Worm (Caenorhabditis elegans): ENCODE data around the gene bath-9.

The bath-9 gene

DNA sequence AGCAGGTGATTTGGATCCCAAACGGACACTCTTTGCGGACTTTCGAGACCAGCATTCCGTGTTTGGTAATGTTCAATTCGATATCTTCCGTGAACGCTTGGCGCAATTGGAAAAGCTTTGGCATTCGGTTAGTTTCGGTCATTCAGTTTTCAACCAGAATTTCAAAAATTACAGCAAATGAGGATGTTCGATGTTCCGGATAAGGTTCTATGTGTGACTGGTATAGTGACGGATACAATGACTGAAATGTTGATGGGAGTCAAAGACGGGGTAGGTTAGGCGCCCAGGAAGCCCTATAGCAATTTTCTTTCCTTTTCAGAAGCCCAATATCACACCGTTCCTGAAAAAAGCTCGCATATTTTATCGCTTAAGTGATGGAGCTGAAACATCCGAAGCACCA lies 6.2 kb downstream of the bath-9 start:
- no peak for TF ChIP-seq ttx-3 (tag; optimal IDR thresholded peaks at IDR 0.05)
- TF ChIP-seq madf-2 (tag; optimal IDR thresholded peaks at IDR 0.05), result no peak
- no peak for TF ChIP-seq nhr-11 (tag; optimal IDR thresholded peaks at IDR 0.05)
- TF ChIP-seq dve-1 (tag; optimal IDR thresholded peaks at IDR 0.05), result no peak
- TF ChIP-seq pha-2 (tag; optimal IDR thresholded peaks at IDR 0.05), result no peak
- no peak for TF ChIP-seq hlh-15 (tag; optimal IDR thresholded peaks at IDR 0.05)

- no peak for TF ChIP-seq ceh-18 (tag; optimal IDR thresholded peaks at IDR 0.05)
- no peak for TF ChIP-seq fkh-6 (tag; optimal IDR thresholded peaks at IDR 0.05)
- TF ChIP-seq rnt-1 (tag; optimal IDR thresholded peaks at IDR 0.05), result no peak
- no peak for TF ChIP-seq syd-9 (tag; optimal IDR thresholded peaks at IDR 0.05)
- no peak for TF ChIP-seq fkh-10 (GFP tag; optimal IDR thresholded peaks at IDR 0.05)
- no peak for TF ChIP-seq ceh-24 (tag; optimal IDR thresholded peaks at IDR 0.05)
- no peak for TF ChIP-seq hlh-13 (GFP tag; optimal IDR thresholded peaks at IDR 0.05)
- no peak for TF ChIP-seq nhr-232 (tag; optimal IDR thresholded peaks at IDR 0.05)
- TF ChIP-seq ceh-14 (tag; optimal IDR thresholded peaks at IDR 0.05), result no peak
- no peak for TF ChIP-seq ztf-16 (tag; optimal IDR thresholded peaks at IDR 0.05)
- no peak for TF ChIP-seq mec-3 (tag; optimal IDR thresholded peaks at IDR 0.05; ENCODE audit: borderline replicate concordance)
- TF ChIP-seq fax-1 (tag; optimal IDR thresholded peaks at IDR 0.05), result no peak
- TF ChIP-seq nhr-11 (tag; optimal IDR thresholded peaks at IDR 0.05), result no peak
- no peak for TF ChIP-seq pqm-1 (tag; optimal IDR thresholded peaks at IDR 0.05)
- no peak for TF ChIP-seq pha-4 (tag; optimal IDR thresholded peaks at IDR 0.05)
- no peak for TF ChIP-seq pax-1 (tag; optimal IDR thresholded peaks at IDR 0.05)
- TF ChIP-seq nfya-1 (tag; optimal IDR thresholded peaks at IDR 0.05), result no peak
Measured at ce11 chrII:3385736-3386135, 8.8 kb downstream of the bath-9 start, which contains the start of gene T06D4.2. Gene T06D4.2 (minus strand): TSS chrII:3385905.

DNA sequence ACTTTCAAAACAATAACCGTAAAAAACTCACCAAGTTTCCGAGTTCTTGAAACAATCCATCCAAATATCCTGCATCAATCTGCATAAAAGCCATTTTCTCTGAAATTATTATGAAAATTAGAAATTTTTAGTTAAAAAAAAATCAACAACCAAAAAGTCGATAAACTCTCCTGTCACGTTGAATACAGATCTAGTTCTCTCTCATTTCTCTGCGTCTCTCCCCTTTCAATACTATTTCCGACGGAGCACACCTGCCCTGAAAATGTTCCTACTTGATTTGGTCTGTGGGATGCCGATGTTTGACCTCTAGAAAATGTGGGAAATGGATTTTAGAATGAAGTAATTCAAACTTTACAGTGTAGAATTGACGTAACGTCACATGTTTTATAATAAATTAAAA lies 10.6 kb downstream of the bath-9 start, which contains the start of gene T06D4.6:
Gene T06D4.6 (minus strand): TSS at position 101 of the 400 bp plus-strand sequence.
- TF ChIP-seq hlh-30 (tag; optimal IDR thresholded peaks at IDR 0.05; ENCODE audit: insufficient read depth) (no peak), ceh-34 (tag; optimal IDR thresholded peaks at IDR 0.05) (no peak), syd-9 (tag; optimal IDR thresholded peaks at IDR 0.05) (no peak), fkh-10 (GFP tag; optimal IDR thresholded peaks at IDR 0.05) (no peak), hlh-6 (tag; optimal IDR thresholded peaks at IDR 0.05) (no peak)

- TF ChIP-seq K02D7.2 (tag; optimal IDR thresholded peaks at IDR 0.05), result no peak
- no peak for TF ChIP-seq pag-3 (tag; optimal IDR thresholded peaks at IDR 0.05; ENCODE audit: borderline replicate concordance)
- no peak for TF ChIP-seq hlh-30 (tag; optimal IDR thresholded peaks at IDR 0.05; ENCODE audit: insufficient read depth)
- TF ChIP-seq ztf-16 (tag; optimal IDR thresholded peaks at IDR 0.05), result no peak
- no peak for TF ChIP-seq pha-2 (tag; optimal IDR thresholded peaks at IDR 0.05)
- no peak for TF ChIP-seq nhr-232 (tag; optimal IDR thresholded peaks at IDR 0.05)
- no peak for TF ChIP-seq gmeb-2 (tag; optimal IDR thresholded peaks at IDR 0.05)
Measured at ce11 chrII:3395484-3395883, 18.6 kb downstream of the bath-9 start, which contains the start of gene nep-20. Gene nep-20 (minus strand): TSS chrII:3395584.

DNA sequence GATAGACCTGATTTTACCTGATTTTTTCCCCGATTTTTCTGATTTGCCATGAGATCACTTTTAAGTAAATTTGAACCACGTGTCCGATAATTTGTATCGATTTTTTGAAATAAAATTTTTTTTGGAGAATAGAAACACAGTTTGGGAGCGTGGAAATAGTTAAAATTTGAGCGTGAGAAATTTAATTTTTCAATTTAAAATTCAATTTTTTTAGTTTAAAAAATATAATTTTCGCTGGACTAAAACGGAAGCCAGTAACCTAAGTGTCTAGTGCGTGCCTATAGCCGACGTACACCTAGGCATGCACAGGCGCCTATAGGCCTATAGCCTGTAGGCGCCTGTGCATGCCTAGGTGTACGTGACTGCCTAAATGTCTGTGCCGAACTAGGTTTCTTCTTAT lies 22.3 kb downstream of the bath-9 start, which contains the start of gene nep-9:
Gene nep-9 (minus strand): TSS at position 101 of the 400 bp plus-strand sequence.
- TF ChIP-seq ceh-9 (tag; optimal IDR thresholded peaks at IDR 0.05), result no peak
- no peak for TF ChIP-seq ceh-34 (tag; optimal IDR thresholded peaks at IDR 0.05)
- TF ChIP-seq ceh-31 (tag; optimal IDR thresholded peaks at IDR 0.05), result no peak
- TF ChIP-seq tbx-7 (tag; optimal IDR thresholded peaks at IDR 0.05), result no peak
- TF ChIP-seq elt-2 (tag; optimal IDR thresholded peaks at IDR 0.05), result no peak
- TF ChIP-seq syd-9 (tag; optimal IDR thresholded peaks at IDR 0.05), result no peak
- no peak for TF ChIP-seq unc-55 (GFP tag; optimal IDR thresholded peaks at IDR 0.05)

- TF ChIP-seq pat-9 (tag; optimal IDR thresholded peaks at IDR 0.05) (no peak), ref-2 (tag; optimal IDR thresholded peaks at IDR 0.05) (no peak), ceh-34 (tag; optimal IDR thresholded peaks at IDR 0.05) (no peak), lim-6 (tag; optimal IDR thresholded peaks at IDR 0.05) (no peak), fkh-6 (tag; optimal IDR thresholded peaks at IDR 0.05) (no peak), pag-3 (tag; optimal IDR thresholded peaks at IDR 0.05; ENCODE audit: borderline replicate concordance) (no peak), ceh-14 (tag; optimal IDR thresholded peaks at IDR 0.05) (no peak), nhr-11 (tag; optimal IDR thresholded peaks at IDR 0.05) (no peak), ets-4 (tag; optimal IDR thresholded peaks at IDR 0.05) (no peak), C08G9.2 (tag; optimal IDR thresholded peaks at IDR 0.05) (no peak)
Measured at ce11 chrII:3402854-3403253, 26.0 kb downstream of the bath-9 start, which contains the start of gene nep-10. Gene nep-10 (minus strand): TSS chrII:3402954.

Data from whole organism, late embryonic.